Fruit fly (Drosophila melanogaster) whole organism, wandering third instar larva: ENCODE data around the gene Uggt.

Experiments used
- Sp1 ChIP-seq: fragments of 200-800 bp; sonication (Bioruptor generic); optimal IDR thresholded peaks from 3 replicates; lab custom pipeline; 2019; ENCODE audit warnings: missing biosample characterization, mild to moderate bottlenecking, missing genetic modification characterization, moderate library complexity
- foxo ChIP-seq, 2 experiments: fragments of 200-800 bp; sonication (Bioruptor generic); optimal IDR thresholded peaks; 2 replicates in 1 of 2; 3 replicates in 1 of 2; lab custom pipeline; 2016 to 2017; ENCODE audit warnings: missing biosample characterization in 2 of 2, missing genetic modification characterization in 2 of 2
- jim ChIP-seq: fragments of 175-275, 200-325 bp; sonication (Bioruptor generic); optimal IDR thresholded peaks from 2 replicates; lab custom pipeline; 2016; ENCODE audit warnings: missing biosample characterization, mild to moderate bottlenecking, missing genetic modification characterization

DNA sequence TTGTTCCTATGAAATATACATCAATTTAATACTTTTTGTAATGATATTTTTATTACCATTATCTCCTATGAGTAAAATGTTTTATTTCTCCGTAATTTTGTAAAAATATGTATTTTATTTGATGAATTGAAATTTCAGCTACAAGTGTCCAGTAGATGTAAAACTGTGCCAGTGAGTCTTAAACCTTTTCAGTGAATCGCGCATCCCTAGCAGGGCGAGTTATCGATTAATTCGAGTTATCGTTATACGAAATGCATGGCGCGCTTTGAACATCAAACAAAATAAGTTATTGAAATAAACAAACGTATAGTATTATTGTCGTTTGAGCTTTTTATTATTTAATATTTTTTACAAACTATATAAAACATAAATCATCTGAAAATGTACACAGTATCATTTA lies 44.2 kb upstream of the Uggt start:
- no peak for TF ChIP-seq foxo (GFP tag; optimal IDR thresholded peaks at IDR 0.05; lab: Kevin White, UChicago)
- TF ChIP-seq jim = no peak
- TF ChIP-seq Sp1 (GFP tag; lab: Kevin White, UChicago) = no peak
